Worm (Caenorhabditis elegans): ENCODE data around the gene srh-67.

Gene srh-67

ce11 chrII:12508650-12509049 lies at the start of gene srh-67:
Gene srh-67 (plus strand): TSS chrII:12508950.
- TF ChIP-seq ets-7 (tag; optimal IDR thresholded peaks at IDR 0.05) (no peak), tbx-37 (GFP tag; conservative IDR thresholded peaks at IDR 0.05) (no peak), sea-1 (GFP tag; conservative IDR thresholded peaks at IDR 0.05) (no peak), F13C5.2 (tag; optimal IDR thresholded peaks at IDR 0.05) (no peak), ama-1 (optimal IDR thresholded peaks at IDR 0.05) (no peak), ceh-36 (tag; optimal IDR thresholded peaks at IDR 0.05) (no peak)

- no peak for TF ChIP-seq tbx-11 (GFP tag; IDR thresholded peaks at IDR 0.05)
- TF ChIP-seq tra-4 (tag; optimal IDR thresholded peaks at IDR 0.05) = no peak
- TF ChIP-seq flt-1 (GFP tag; IDR thresholded peaks at IDR 0.05) = peak; percentile 54; the same call in 1 of the 2 replicates
- TF ChIP-seq ets-7 (tag; optimal IDR thresholded peaks at IDR 0.05) = no peak
Measured at ce11 chrII:12459422-12459821, 49.3 kb upstream of the srh-67 start, which contains the start of gene tag-281. Gene tag-281 (plus strand): TSS chrII:12459761.

- TF ChIP-seq tbx-11 (GFP tag; IDR thresholded peaks at IDR 0.05) = no peak
- TF ChIP-seq scrt-1 (GFP tag; IDR thresholded peaks at IDR 0.05) = no peak
- no peak for TF ChIP-seq B0310.2 (tag; optimal IDR thresholded peaks at IDR 0.05)
- no peak for TF ChIP-seq ama-1 (optimal IDR thresholded peaks at IDR 0.05)
- no peak for TF ChIP-seq F13C5.2 (tag; optimal IDR thresholded peaks at IDR 0.05)
- TF ChIP-seq sea-1 (GFP tag; conservative IDR thresholded peaks at IDR 0.05) = no peak
- TF ChIP-seq ets-7 (tag; optimal IDR thresholded peaks at IDR 0.05) = no peak
- TF ChIP-seq flt-1 (GFP tag; IDR thresholded peaks at IDR 0.05) = no peak
- TF ChIP-seq tbx-37 (GFP tag; conservative IDR thresholded peaks at IDR 0.05) = no peak
- no peak for TF ChIP-seq hnd-1 (tag; optimal IDR thresholded peaks at IDR 0.05)
- TF ChIP-seq ceh-36 (tag; optimal IDR thresholded peaks at IDR 0.05) = no peak
- TF ChIP-seq hmg-4 (GFP tag; optimal IDR thresholded peaks at IDR 0.05) = no peak
- no peak for TF ChIP-seq hmbx-1 (tag; optimal IDR thresholded peaks at IDR 0.05)
- no peak for TF ChIP-seq aly-1 (tag; optimal IDR thresholded peaks at IDR 0.05)
- no peak for TF ChIP-seq pes-1 (GFP tag; IDR thresholded peaks at IDR 0.05)
- TF ChIP-seq ceh-13 (GFP tag; optimal IDR thresholded peaks at IDR 0.05) = no peak
Measured at ce11 chrII:12460602-12461453, 47.9 kb upstream of the srh-67 start, which contains the start of gene tag-280. Gene tag-280 (plus strand): TSS chrII:12460652.

ce11 chrII:12462244-12462643 lies 46.5 kb upstream of the srh-67 start, which contains the start of gene F15A4.2:
Gene F15A4.2 (plus strand): TSS chrII:12462544.
- TF ChIP-seq flt-1 (GFP tag; IDR thresholded peaks at IDR 0.05) (no peak), tbx-11 (GFP tag; IDR thresholded peaks at IDR 0.05) (no peak), hmg-4 (GFP tag; optimal IDR thresholded peaks at IDR 0.05) (no peak), sea-1 (GFP tag; conservative IDR thresholded peaks at IDR 0.05) (no peak), tbx-37 (GFP tag; conservative IDR thresholded peaks at IDR 0.05) (no peak), hnd-1 (tag; optimal IDR thresholded peaks at IDR 0.05) (no peak), aly-1 (tag; optimal IDR thresholded peaks at IDR 0.05) (no peak), scrt-1 (GFP tag; IDR thresholded peaks at IDR 0.05) (no peak)

- TF ChIP-seq ceh-13 (GFP tag; optimal IDR thresholded peaks at IDR 0.05) = no peak
- no peak for TF ChIP-seq hmbx-1 (tag; optimal IDR thresholded peaks at IDR 0.05)
- TF ChIP-seq B0310.2 (tag; optimal IDR thresholded peaks at IDR 0.05) = no peak
- TF ChIP-seq scrt-1 (GFP tag; IDR thresholded peaks at IDR 0.05) = no peak
- TF ChIP-seq ama-1 (optimal IDR thresholded peaks at IDR 0.05) = no peak
- TF ChIP-seq tbx-37 (GFP tag; conservative IDR thresholded peaks at IDR 0.05) = no peak
- no peak for TF ChIP-seq flt-1 (GFP tag; IDR thresholded peaks at IDR 0.05)
- no peak for TF ChIP-seq tbx-11 (GFP tag; IDR thresholded peaks at IDR 0.05)
- no peak for TF ChIP-seq ceh-36 (tag; optimal IDR thresholded peaks at IDR 0.05)
- no peak for TF ChIP-seq F13C5.2 (tag; optimal IDR thresholded peaks at IDR 0.05)
Measured at ce11 chrII:12465557-12465956, 43.2 kb upstream of the srh-67 start, which contains the start of gene sre-37. Gene sre-37 (plus strand): TSS chrII:12465857.

ce11 chrII:12467047-12467446 lies 41.7 kb upstream of the srh-67 start, which contains the start of gene srg-16:
Gene srg-16 (plus strand): TSS chrII:12467133.
- peak; percentile 63 for TF ChIP-seq ceh-36 (tag; optimal IDR thresholded peaks at IDR 0.05)
- no peak for TF ChIP-seq hmbx-1 (tag; optimal IDR thresholded peaks at IDR 0.05)

ce11 chrII:12471138-12471855 lies 37.5 kb upstream of the srh-67 start, which contains the start of the genes F15A4.5 and phat-8:
Gene F15A4.5 (minus strand): TSS chrII:12471238.
Gene phat-8 (plus strand): TSS chrII:12471805.
- TF ChIP-seq aly-1 (tag; optimal IDR thresholded peaks at IDR 0.05) = no peak

- TF ChIP-seq ama-1 (optimal IDR thresholded peaks at IDR 0.05) (no peak), scrt-1 (GFP tag; IDR thresholded peaks at IDR 0.05) (no peak), ceh-13 (GFP tag; optimal IDR thresholded peaks at IDR 0.05) (no peak), tra-4 (tag; optimal IDR thresholded peaks at IDR 0.05) (no peak), hnd-1 (tag; optimal IDR thresholded peaks at IDR 0.05) (no peak), F13C5.2 (tag; optimal IDR thresholded peaks at IDR 0.05) (no peak)
Measured at ce11 chrII:12473406-12473805, 35.3 kb upstream of the srh-67 start, which contains the start of gene srg-17. Gene srg-17 (plus strand): TSS chrII:12473706.
